Fruit fly (Drosophila melanogaster) whole organism, embryonic: ENCODE data around the gene sesB.

Experiments
- BEAF-32 ChIP-seq: fragments of 200-800 bp; sonication (Bioruptor generic); optimal IDR thresholded peaks from 3 replicates; lab custom pipeline; 2017; ENCODE audit warnings: missing biosample characterization, missing genetic modification characterization, mild to moderate bottlenecking, moderate library complexity, missing genetic modification reagents
- Blimp-1 ChIP-seq: fragments of 200-800 bp; sonication (Bioruptor generic); optimal IDR thresholded peaks from 3 replicates; lab custom pipeline; 2018; ENCODE audit warnings: missing biosample characterization, missing genetic modification characterization, mild to moderate bottlenecking, moderate library complexity, missing genetic modification reagents
- C15 ChIP-seq: fragments of 200-800 bp; sonication (Bioruptor generic); IDR thresholded peaks from 3 replicates; pipeline ENCODE4 v1.3.6; 2022; ENCODE audit warnings: missing biosample characterization, missing genetic modification characterization
- CG10366 ChIP-seq: fragments of 200-800 bp; sonication (Bioruptor generic); IDR thresholded peaks from 2 replicates; pipeline ENCODE4 v1.3.6; 2022; ENCODE audit warnings: missing biosample characterization, missing genetic modification characterization
- CG10979 ChIP-seq: fragments of 200-800 bp; sonication (Bioruptor generic); optimal IDR thresholded peaks from 2 replicates; lab custom pipeline; 2018; ENCODE audit warnings: missing biosample characterization, mild to moderate bottlenecking, missing genetic modification characterization, moderate library complexity
- CG11696 ChIP-seq: fragments of 200-800 bp; sonication (Bioruptor generic); IDR thresholded peaks from 2 replicates; pipeline ENCODE4 v1.3.6; 2022; ENCODE audit warnings: missing biosample characterization, missing genetic modification characterization
- CG13296 ChIP-seq: fragments of 200-800 bp; sonication (Bioruptor generic); optimal IDR thresholded peaks from 3 replicates; lab custom pipeline; 2018; ENCODE audit warnings: missing biosample characterization, mild to moderate bottlenecking, missing genetic modification characterization
- CG17328 ChIP-seq: fragments of 200-800 bp; sonication (Bioruptor generic); IDR thresholded peaks from 2 replicates; pipeline ENCODE4 v1.3.6; 2022; ENCODE audit warnings: missing biosample characterization, missing genetic modification characterization
- CG17361 ChIP-seq: fragments of 200-800 bp; sonication (Bioruptor generic); IDR thresholded peaks from 3 replicates; pipeline ENCODE4 v1.3.6; 2022; ENCODE audit warnings: missing biosample characterization, missing genetic modification characterization
- CG18262 ChIP-seq: fragments of 200-800 bp; optimal IDR thresholded peaks from 3 replicates; lab custom pipeline; 2019; ENCODE audit warnings: missing biosample characterization, mild to moderate bottlenecking, missing genetic modification characterization, moderate library complexity
- CG18476 ChIP-seq: fragments of 200-800 bp; sonication (Bioruptor generic); optimal IDR thresholded peaks from 2 replicates; lab custom pipeline; 2016; ENCODE audit warnings: missing biosample characterization, mild to moderate bottlenecking, missing genetic modification characterization
- CG18619 ChIP-seq: fragments of 200-800 bp; sonication (Bioruptor generic); optimal IDR thresholded peaks from 3 replicates; lab custom pipeline; 2017; ENCODE audit warnings: missing biosample characterization, mild to moderate bottlenecking, missing genetic modification characterization
- CG2199 ChIP-seq: fragments of 200-800 bp; sonication (Bioruptor generic); IDR thresholded peaks from 3 replicates; pipeline ENCODE4 v1.3.6; 2022; ENCODE audit warnings: missing biosample characterization, missing genetic modification characterization
- CG30020 ChIP-seq: fragments of 200-800 bp; optimal IDR thresholded peaks from 2 replicates; lab custom pipeline; 2019; ENCODE audit warnings: missing biosample characterization, mild to moderate bottlenecking, missing genetic modification characterization, moderate library complexity
- CG3847 ChIP-seq: fragments of 200-800 bp; sonication (Bioruptor generic); IDR thresholded peaks from 2 replicates; pipeline ENCODE4 v1.3.6; 2022; ENCODE audit warnings: missing biosample characterization, missing genetic modification characterization
- CG4328 ChIP-seq: fragments of 200-800 bp; sonication (Bioruptor generic); optimal IDR thresholded peaks from 3 replicates; lab custom pipeline; 2017; ENCODE audit warnings: missing biosample characterization, missing genetic modification reagents, missing genetic modification characterization
- CG4707 ChIP-seq: fragments of 200-800 bp; sonication (Bioruptor generic); optimal IDR thresholded peaks from 2 replicates; lab custom pipeline; 2018; ENCODE audit warnings: missing biosample characterization, mild to moderate bottlenecking, missing genetic modification characterization, moderate library complexity
- CG4854 ChIP-seq: fragments of 200-800 bp; sonication (Bioruptor generic); optimal IDR thresholded peaks from 2 replicates; lab custom pipeline; 2016; ENCODE audit warnings: missing biosample characterization, missing genetic modification characterization, inconsistent platforms
- CG6254 ChIP-seq: fragments of 200-800 bp; sonication (Bioruptor generic); optimal IDR thresholded peaks from 3 replicates; lab custom pipeline; 2017; ENCODE audit warnings: mild to moderate bottlenecking, missing biosample characterization, missing genetic modification reagents, missing genetic modification characterization
- CG7786 ChIP-seq: fragments of 200-800 bp; sonication (Bioruptor generic); optimal IDR thresholded peaks from 2 replicates; lab custom pipeline; 2016; ENCODE audit warnings: missing biosample characterization, missing genetic modification characterization
- CG8924 ChIP-seq: fragments of 200-800 bp; optimal IDR thresholded peaks from 3 replicates; lab custom pipeline; 2019; ENCODE audit warnings: missing biosample characterization, mild to moderate bottlenecking, missing genetic modification characterization, moderate library complexity
- D19A ChIP-seq: fragments of 200-800 bp; optimal IDR thresholded peaks from 3 replicates; lab custom pipeline; 2019; ENCODE audit warnings: missing biosample characterization, mild to moderate bottlenecking, missing genetic modification characterization, moderate library complexity
- Dp ChIP-seq: fragments of 200-800 bp; sonication (Bioruptor generic); optimal IDR thresholded peaks from 2 replicates; lab custom pipeline; 2018; ENCODE audit warnings: missing biosample characterization, mild to moderate bottlenecking, missing genetic modification characterization, moderate library complexity
- Ets65A ChIP-seq: fragments of 200-800 bp; sonication (Bioruptor generic); peaks from one replicate; lab custom pipeline; 2016; ENCODE audit warnings: missing biosample characterization, missing genetic modification characterization
- Fer2 ChIP-seq: fragments of 200-800 bp; sonication (Bioruptor generic); optimal IDR thresholded peaks from 2 replicates; lab custom pipeline; 2018; ENCODE audit warnings: missing biosample characterization, mild to moderate bottlenecking, missing genetic modification characterization, moderate library complexity
- Hey ChIP-seq: fragments of 200-800 bp; sonication (Bioruptor generic); optimal IDR thresholded peaks from 3 replicates; lab custom pipeline; 2018; ENCODE audit warnings: missing biosample characterization, mild to moderate bottlenecking, missing genetic modification characterization
- Meics ChIP-seq: fragments of 200-800 bp; sonication (Bioruptor generic); optimal IDR thresholded peaks from 2 replicates; lab custom pipeline; 2017; ENCODE audit warnings: missing biosample characterization, mild to moderate bottlenecking, missing genetic modification characterization
- Oli ChIP-seq: fragments of 200-800 bp; sonication (Bioruptor generic); optimal IDR thresholded peaks from 2 replicates; lab custom pipeline; 2018; ENCODE audit warnings: missing biosample characterization, mild to moderate bottlenecking, missing genetic modification characterization, moderate library complexity
- PHDP ChIP-seq: fragments of 200-800 bp; sonication (Bioruptor generic); optimal IDR thresholded peaks from 3 replicates; lab custom pipeline; 2018; ENCODE audit warnings: missing biosample characterization, mild to moderate bottlenecking, missing genetic modification characterization, moderate library complexity
- Ravus ChIP-seq: fragments of 200-800 bp; sonication (Bioruptor generic); IDR thresholded peaks from 2 replicates; pipeline ENCODE4 v1.3.6; 2022; ENCODE audit warnings: missing biosample characterization, missing genetic modification characterization
- Side ChIP-seq: fragments of 200-800 bp; sonication (Bioruptor generic); optimal IDR thresholded peaks from 2 replicates; lab custom pipeline; 2016; ENCODE audit warnings: missing biosample characterization, missing genetic modification characterization
- Sox102F ChIP-seq: fragments of 200-800 bp; sonication (Bioruptor generic); optimal IDR thresholded peaks from 2 replicates; lab custom pipeline; 2018; ENCODE audit warnings: missing biosample characterization, mild to moderate bottlenecking, missing genetic modification characterization, moderate library complexity
- chinmo ChIP-seq: fragments of 200-800 bp; sonication (Bioruptor generic); IDR thresholded peaks from 4 replicates; pipeline ENCODE4 v1.3.6; 2022; ENCODE audit warnings: missing biosample characterization, missing genetic modification characterization; ENCODE audit not compliant: partially characterized antibody
- crc ChIP-seq: fragments of 200-800 bp; sonication (Bioruptor generic); optimal IDR thresholded peaks from 2 replicates; lab custom pipeline; 2016; ENCODE audit warnings: missing biosample characterization, missing genetic modification characterization
- danr ChIP-seq: fragments of 200-800 bp; sonication (Bioruptor generic); IDR thresholded peaks from 2 replicates; pipeline ENCODE4 v1.3.6; 2022; ENCODE audit warnings: missing biosample characterization, missing genetic modification characterization
- hth ChIP-seq: fragments of >200 bp; optimal IDR thresholded peaks from 2 replicates; lab custom pipeline; 2017; ENCODE audit warnings: inconsistent platforms
- lola ChIP-seq, 3 experiments: fragments of >200 bp in 2 of 3; fragments of 200-800 bp in 1 of 3; sonication (Bioruptor generic) in 1 of 3; optimal IDR thresholded peaks; 2 replicates each; lab custom pipeline; 2017 to 2019; ENCODE audit warnings: missing biosample characterization in 3 of 3, missing genetic modification characterization in 3 of 3, mild to moderate bottlenecking in 1 of 3, moderate library complexity in 1 of 3
- mld ChIP-seq: fragments of 200-800 bp; sonication (Bioruptor generic); IDR thresholded peaks from 3 replicates; pipeline ENCODE4 v1.3.6; 2022; ENCODE audit warnings: missing biosample characterization, missing genetic modification characterization; ENCODE audit not compliant: partially characterized antibody
- oc ChIP-seq: fragments of 200-800 bp; sonication (Bioruptor generic); optimal IDR thresholded peaks from 2 replicates; lab custom pipeline; 2018; ENCODE audit warnings: missing biosample characterization, mild to moderate bottlenecking, missing genetic modification characterization, moderate library complexity
- pho ChIP-seq: fragments of 200-800 bp; sonication (Bioruptor generic); optimal IDR thresholded peaks from 2 replicates; lab custom pipeline; 2016; ENCODE audit warnings: missing biosample characterization, missing genetic modification characterization
- pnt ChIP-seq: fragments of 200-800 bp; sonication (Bioruptor generic); optimal IDR thresholded peaks from 3 replicates; lab custom pipeline; 2016; ENCODE audit warnings: missing biosample characterization, missing genetic modification characterization
- sc ChIP-seq, 3 experiments: fragments of >200 bp in 2 of 3; fragments of 200-800 bp in 1 of 3; sonication (Bioruptor generic) in 1 of 3; optimal IDR thresholded peaks; 2 replicates in 2 of 3; 3 replicates in 1 of 3; lab custom pipeline; 2017; ENCODE audit warnings: mild to moderate bottlenecking in 1 of 3, missing biosample characterization in 1 of 3, missing genetic modification characterization in 1 of 3, missing genetic modification reagents in 1 of 3
- sens ChIP-seq: fragments of 200-800 bp; sonication (Bioruptor generic); peaks from one replicate; lab custom pipeline; 2016; ENCODE audit warnings: missing biosample characterization, missing genetic modification characterization
- seq ChIP-seq: fragments of 200-800 bp; sonication (Bioruptor generic); IDR thresholded peaks from 2 replicates; pipeline ENCODE4 v1.3.6; 2022; ENCODE audit warnings: missing biosample characterization, missing genetic modification characterization
- tll ChIP-seq, 2 experiments: fragments of 200-800 bp in 1 of 2; fragments of >200 bp in 1 of 2; sonication (Bioruptor generic) in 1 of 2; optimal IDR thresholded peaks; 2 replicates each; lab custom pipeline; 2017 to 2019; ENCODE audit warnings: missing biosample characterization in 2 of 2, missing genetic modification characterization in 2 of 2, mild to moderate bottlenecking in 1 of 2, moderate library complexity in 1 of 2
- trh ChIP-seq: fragments of 200-800 bp; sonication (Bioruptor generic); optimal IDR thresholded peaks from 2 replicates; lab custom pipeline; 2016; ENCODE audit warnings: missing biosample characterization, missing genetic modification characterization
- zf30C ChIP-seq: fragments of 200-800 bp; sonication (Bioruptor generic); optimal IDR thresholded peaks from 3 replicates; lab custom pipeline; 2018; ENCODE audit warnings: missing biosample characterization, mild to moderate bottlenecking, missing genetic modification characterization

Gene sesB

dm6 chrX:10740953-10741500 lies 45.7 kb downstream of the sesB start (continued):
- TF ChIP-seq Blimp-1 = peak; percentile 20
- peak; percentile 67 for TF ChIP-seq sens
- TF ChIP-seq CG18262 (tag; lab: Kevin White, UChicago) = peak; percentile 76
- TF ChIP-seq CG7786 = no peak
- TF ChIP-seq CG17361 (GFP tag; lab: Robert Waterston, UW) = peak; percentile 73
- TF ChIP-seq pnt (GFP tag; lab: Kevin White, UChicago) = peak; percentile 14

- no peak for TF ChIP-seq Fer2 (tag; lab: Kevin White, UChicago)
- TF ChIP-seq C15 (GFP tag; lab: Robert Waterston, UW) = no peak
- no peak for TF ChIP-seq CG3847
- no peak for TF ChIP-seq hth (lab: Kevin White, UChicago)
- TF ChIP-seq Oli (tag; lab: Kevin White, UChicago) = no peak
- TF ChIP-seq CG4707 = no peak
- no peak for TF ChIP-seq lola (GFP tag; optimal IDR thresholded peaks at IDR 0.05; lab: Kevin White, UChicago)
- TF ChIP-seq CG18476 (GFP tag; lab: Kevin White, UChicago) = no peak
- no peak for TF ChIP-seq CG4328
- TF ChIP-seq zf30C (GFP tag; lab: Kevin White, UChicago) = no peak
- TF ChIP-seq CG8924 (tag; lab: Kevin White, UChicago) = no peak
- no peak for TF ChIP-seq Hey (tag; lab: Kevin White, UChicago)
- TF ChIP-seq pho (GFP tag; lab: Kevin White, UChicago) = no peak
- TF ChIP-seq CG10979 (tag; lab: Kevin White, UChicago) = no peak
- TF ChIP-seq Ets65A (GFP tag; lab: Kevin White, UChicago) = no peak
- TF ChIP-seq Meics (GFP tag; lab: Kevin White, UChicago) = no peak
- TF ChIP-seq CG2199 (GFP tag; lab: Robert Waterston, UW) = peak; percentile 54; the same call in 1 of the 3 replicates
- no peak for TF ChIP-seq Ravus (GFP tag; lab: Robert Waterston, UW)
- no peak for TF ChIP-seq CG11696 (GFP tag; lab: Robert Waterston, UW)
- TF ChIP-seq CG10366 (GFP tag; lab: Robert Waterston, UW) = no peak
- TF ChIP-seq chinmo = peak; percentile 58; the same call in 1 of the 4 replicates
- no peak for TF ChIP-seq CG17328 (GFP tag; lab: Robert Waterston, UW)
- no peak for TF ChIP-seq trh
- no peak for TF ChIP-seq Side (GFP tag; lab: Kevin White, UChicago)
- no peak for TF ChIP-seq PHDP (tag; lab: Kevin White, UChicago)
- no peak for TF ChIP-seq Sox102F
- no peak for TF ChIP-seq mld (GFP tag; lab: Robert Waterston, UW)
- no peak for TF ChIP-seq oc (tag; lab: Kevin White, UChicago)
- no peak for TF ChIP-seq D19A (tag; lab: Kevin White, UChicago)
- no peak for TF ChIP-seq crc
- no peak for TF ChIP-seq sc (optimal IDR thresholded peaks at IDR 0.05; lab: Kevin White, UChicago)
- no peak for TF ChIP-seq sc (GFP tag; optimal IDR thresholded peaks at IDR 0.05; lab: Kevin White, UChicago)
- no peak for TF ChIP-seq CG13296 (GFP tag; lab: Kevin White, UChicago)
- TF ChIP-seq CG4854 (GFP tag; lab: Kevin White, UChicago) = no peak
- no peak for TF ChIP-seq CG6254
- TF ChIP-seq tll (GFP tag; optimal IDR thresholded peaks at IDR 0.05; lab: Kevin White, UChicago) = no peak
- no peak for TF ChIP-seq Dp (GFP tag; lab: Kevin White, UChicago)
- no peak for TF ChIP-seq danr (GFP tag; lab: Robert Waterston, UW)
- TF ChIP-seq CG30020 (tag; lab: Kevin White, UChicago) = no peak
- TF ChIP-seq CG18619 (GFP tag; lab: Kevin White, UChicago) = no peak
- no peak for TF ChIP-seq BEAF-32 (GFP tag; lab: Kevin White, UChicago)
- no peak for TF ChIP-seq seq (GFP tag; lab: Robert Waterston, UW)
Measured at dm6 chrX:10739614-10740436, 46.9 kb downstream of the sesB start.
